Worm (Caenorhabditis elegans) whole organism, L4/young adult: ENCODE data around the gene srtx-1.

Source experiments
- W03F9.2 ChIP-seq: fragments of 150-350 bp; optimal IDR thresholded peaks from 2 replicates; lab custom pipeline; 2014; ENCODE audit warnings: missing biosample characterization, missing genetic modification characterization
- dao-5 ChIP-seq: sonication (generic microtip); optimal IDR thresholded peaks from 2 replicates; lab custom pipeline; 2016; ENCODE audit warnings: missing genotype, missing genetic modification characterization, moderate library complexity, missing compliant biosample characterization
- him-1 ChIP-seq: sonication (generic microtip); optimal IDR thresholded peaks from 2 replicates; lab custom pipeline; 2016; ENCODE audit warnings: missing genotype, missing genetic modification reagents, missing genetic modification characterization, missing compliant biosample characterization

ce11 chrIV:7393700-7394099 lies 27.3 kb upstream of the srtx-1 start, which contains the start of gene pitr-1:
- TF ChIP-seq dao-5 (tag; lab: Kevin White, UChicago) = no peak
- TF ChIP-seq him-1 (tag; lab: Kevin White, UChicago) = no peak
- no peak for TF ChIP-seq W03F9.2
